Worm (Caenorhabditis elegans) whole organism, young adult: ENCODE measurements around the gene srh-55.

Experiments
- F23B12.7 ChIP-seq: sonication (generic microtip); optimal IDR thresholded peaks from 2 replicates; lab custom pipeline; 2017; ENCODE audit warnings: missing genetic modification characterization, mild to moderate bottlenecking, missing compliant biosample characterization, antibody characterized with exemption, moderate library complexity; ENCODE audit not compliant: insufficient read depth
- ama-1 ChIP-seq, 3 experiments: fragments of 150-350 bp in 1 of 3; sonication (generic microtip) in 2 of 3; optimal IDR thresholded peaks; 2 replicates each; lab custom pipeline; 2014 to 2018; ENCODE audit warnings: missing biosample characterization in 2 of 3, missing genetic modification characterization in 2 of 3, missing genetic modification reagents in 2 of 3
- attf-5 ChIP-seq: fragments of 200-800 bp; sonication (Bioruptor generic); optimal IDR thresholded peaks from 2 replicates; lab custom pipeline; 2018; ENCODE audit warnings: mild to moderate bottlenecking, missing genetic modification characterization, missing compliant biosample characterization
- dox-1 ChIP-seq: fragments of 200-800 bp; sonication (Bioruptor generic); IDR thresholded peaks from 2 replicates; pipeline ENCODE4 v1.3.6; 2022; ENCODE audit warnings: missing genetic modification reagents, missing genetic modification characterization, missing compliant biosample characterization
- dpff-1 ChIP-seq: sonication (generic microtip); optimal IDR thresholded peaks from 2 replicates; lab custom pipeline; 2017; ENCODE audit warnings: mild to moderate bottlenecking, missing genetic modification characterization, missing compliant biosample characterization
- lsy-27 ChIP-seq: sonication (generic microtip); optimal IDR thresholded peaks from 2 replicates; lab custom pipeline; 2017; ENCODE audit warnings: missing genetic modification characterization, mild to moderate bottlenecking, missing compliant biosample characterization, antibody characterized with exemption, missing genotype, borderline replicate concordance; ENCODE audit not compliant: insufficient read depth
- nhr-179 ChIP-seq: sonication (generic microtip); optimal IDR thresholded peaks from 2 replicates; lab custom pipeline; 2016; ENCODE audit warnings: mild to moderate bottlenecking, missing genetic modification characterization, missing compliant biosample characterization
- rpc-1 ChIP-seq, 2 experiments: fragments of 150-350 bp in 1 of 2; sonication (generic microtip) in 1 of 2; optimal IDR thresholded peaks; 2 replicates each; lab custom pipeline; 2014 to 2018; ENCODE audit warnings: missing biosample characterization in 1 of 2, missing genetic modification characterization in 1 of 2, missing genetic modification reagents in 1 of 2, missing genotype in 1 of 2
- snpc-4 ChIP-seq, 5 experiments: fragments of 150-350 bp in 1 of 5; sonication (generic microtip) in 4 of 5; optimal IDR thresholded peaks; 2 replicates each; lab custom pipeline; 2014 to 2018; ENCODE audit warnings: missing genetic modification characterization in 5 of 5, missing biosample characterization in 3 of 5, antibody characterized with exemption in 2 of 5, mild to moderate bottlenecking in 2 of 5, missing compliant biosample characterization in 2 of 5, missing genotype in 2 of 5, moderate library complexity in 2 of 5, missing genetic modification reagents in 1 of 5
- unc-62 ChIP-seq: fragments of 150-350 bp; optimal IDR thresholded peaks from 2 replicates; lab custom pipeline; 2014; ENCODE audit warnings: missing biosample characterization, missing genetic modification reagents, missing genetic modification characterization
- zfh-2 ChIP-seq: fragments of 200-800 bp; sonication (Bioruptor generic); conservative IDR thresholded peaks from 2 replicates; pipeline ENCODE4 v1.3.6; 2022; ENCODE audit warnings: missing genetic modification reagents, missing genetic modification characterization, missing compliant biosample characterization
- ztf-6 ChIP-seq: fragments of 200-800 bp; sonication (Bioruptor generic); IDR thresholded peaks from 2 replicates; pipeline ENCODE4 v1.3.6; 2022; ENCODE audit warnings: missing genetic modification reagents, missing genetic modification characterization, missing compliant biosample characterization

ce11 chrV:15193909-15194308, 40.5 kb downstream of the srh-55 start, which contains the start of gene Y75B12B.13:
- no peak for TF ChIP-seq lsy-27 (tag; lab: Kevin White, UChicago)
- TF ChIP-seq ztf-6, result no peak
- no peak for TF ChIP-seq dpff-1 (tag; lab: Kevin White, UChicago)
- no peak for TF ChIP-seq unc-62 (GFP tag; lab: Kevin White, UChicago)
- no peak for TF ChIP-seq rpc-1 (optimal IDR thresholded peaks at IDR 0.05; lab: Kevin White, UChicago)
- TF ChIP-seq rpc-1 (tag; optimal IDR thresholded peaks at IDR 0.05; lab: Kevin White, UChicago), result no peak
- TF ChIP-seq ama-1 (optimal IDR thresholded peaks at IDR 0.05; lab: Kevin White, UChicago), result no peak
- TF ChIP-seq ama-1 (GFP tag; optimal IDR thresholded peaks at IDR 0.05; lab: Kevin White, UChicago), result no peak
- no peak for TF ChIP-seq snpc-4 (GFP tag; optimal IDR thresholded peaks at IDR 0.05; lab: Kevin White, UChicago)
- TF ChIP-seq snpc-4 (tag; optimal IDR thresholded peaks at IDR 0.05; lab: Kevin White, UChicago), result no peak
- TF ChIP-seq attf-5 (GFP tag; lab: Kevin White, UChicago), result no peak
- no peak for TF ChIP-seq nhr-179 (tag; lab: Kevin White, UChicago)
- TF ChIP-seq F23B12.7 (tag; lab: Kevin White, UChicago), result no peak
- no peak for TF ChIP-seq zfh-2 (GFP tag; lab: Robert Waterston, UW)
- TF ChIP-seq dox-1 (GFP tag; lab: Robert Waterston, UW), result no peak
